Fruit fly (Drosophila melanogaster): ENCODE data around the gene CG18135.
A peak's percentile ranks its signal among the peaks of the same experiment; 100 is the strongest.

DNA sequence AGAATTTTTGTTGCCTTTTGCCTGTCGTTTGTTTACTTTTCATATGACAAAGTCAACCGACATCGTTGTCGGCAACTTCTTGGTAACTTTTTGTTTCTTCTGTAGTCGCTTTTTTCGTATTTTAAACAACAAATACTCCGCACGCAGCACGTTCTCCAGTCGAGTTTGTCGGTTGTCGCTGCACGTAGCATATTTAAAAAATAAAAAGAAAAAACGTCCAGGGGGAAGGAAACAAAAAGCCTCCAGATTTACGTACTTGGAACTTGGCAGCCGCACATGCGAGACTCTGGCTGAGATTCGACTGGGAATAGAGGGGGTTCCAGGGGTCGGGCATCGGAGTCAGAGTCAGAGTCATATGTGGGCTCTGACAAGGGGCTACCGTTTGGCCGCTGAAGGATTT, 23.6 kb upstream of the CG18135 start:
- 0 out of 3 replicates have a peak, but pooled peaks have one; percentile 13 for TF ChIP-seq CG8119 (GFP tag; IDR thresholded peaks at IDR 0.05)
- no peak for TF ChIP-seq Sox15 (GFP tag; optimal IDR thresholded peaks at IDR 0.05)
- TF ChIP-seq lz (GFP tag; optimal IDR thresholded peaks at IDR 0.05) = no peak
- TF ChIP-seq CG6276 (GFP tag; optimal IDR thresholded peaks at IDR 0.05) = no peak
- TF ChIP-seq Gug (GFP tag; IDR thresholded peaks at IDR 0.05) = no peak
- TF ChIP-seq CG9139 (GFP tag; optimal IDR thresholded peaks at IDR 0.05) = peak; percentile 46
- TF ChIP-seq CG11294 (GFP tag; IDR thresholded peaks at IDR 0.05) = no peak
- TF ChIP-seq Sox102F (GFP tag; optimal IDR thresholded peaks at IDR 0.05) = peak; percentile 14
- TF ChIP-seq CG4318 (GFP tag; optimal IDR thresholded peaks at IDR 0.05) = no peak
- no peak for TF ChIP-seq acj6 (GFP tag; optimal IDR thresholded peaks at IDR 0.05)

Measured in whole organism, prepupa.